Worm (Caenorhabditis elegans) whole organism, L1 larva: Measurements from ENCODE around the gene F58H1.7.

Experiments
- ces-1 ChIP-seq: fragments of 150-350 bp; optimal IDR thresholded peaks from 2 replicates; lab custom pipeline; 2014; ENCODE audit warnings: missing biosample characterization, missing genetic modification reagents, missing genetic modification characterization
- nhr-77 ChIP-seq: fragments of 150-350 bp; optimal IDR thresholded peaks from 2 replicates; lab custom pipeline; 2014; ENCODE audit warnings: missing biosample characterization, missing genetic modification characterization

DNA sequence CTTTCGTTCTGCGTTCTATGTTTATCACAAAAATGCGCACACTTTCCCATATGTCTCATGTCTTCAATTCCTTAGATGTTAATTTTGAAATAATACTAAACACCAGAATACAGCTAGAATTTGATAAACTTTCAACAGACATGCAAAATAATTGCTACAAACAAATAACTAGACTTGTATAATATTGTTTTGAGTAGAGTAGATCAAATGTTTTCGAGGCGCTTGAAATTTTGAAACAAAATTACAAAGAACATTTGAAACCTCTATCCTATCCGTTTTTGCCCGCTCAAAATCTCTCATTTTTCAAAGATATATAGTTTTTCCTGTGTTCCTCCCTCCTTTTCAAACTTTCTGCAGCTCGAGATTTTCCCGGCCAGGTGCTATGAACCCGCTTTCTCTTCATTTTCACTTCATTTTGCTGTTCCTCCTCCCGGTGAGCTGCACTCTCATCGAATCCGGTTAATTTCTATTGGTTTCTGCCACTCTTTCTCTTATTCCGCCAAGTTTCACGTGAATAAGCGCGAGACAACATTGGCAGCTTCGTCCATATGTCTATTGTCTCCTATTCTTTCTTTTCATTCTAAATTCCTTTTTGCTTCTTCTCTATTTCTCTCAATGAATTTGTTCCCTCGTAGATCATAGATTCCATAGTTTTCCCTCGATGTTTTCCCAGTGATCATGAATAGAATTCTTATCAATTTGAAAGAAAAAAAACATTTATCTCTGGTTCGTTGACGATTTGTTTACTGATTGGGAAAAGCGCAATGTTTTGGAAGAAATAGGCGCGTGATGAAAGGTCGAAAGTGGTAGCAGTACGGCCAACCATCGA is 42.7 kb downstream of the F58H1.7 start:
- TF ChIP-seq nhr-77 (tag; lab: Kevin White, UChicago) (no peak), ces-1 (GFP tag; lab: Kevin White, UChicago) (no peak)
